Fruit fly (Drosophila melanogaster) whole organism, adult: ENCODE results near the gene skd.

Source experiments
- CG33017 ChIP-seq: fragments of 200-800 bp; sonication (Bioruptor generic); optimal IDR thresholded peaks from 2 replicates; lab custom pipeline; 2018; ENCODE audit warnings: missing biosample characterization, mild to moderate bottlenecking, missing genetic modification characterization, moderate library complexity
- CG5204 ChIP-seq: fragments of 200-800 bp; sonication (Bioruptor generic); optimal IDR thresholded peaks from 2 replicates; lab custom pipeline; 2016; ENCODE audit warnings: missing biosample characterization, missing genetic modification characterization
- CG7045 ChIP-seq: fragments of 200-800 bp; sonication (Bioruptor generic); optimal IDR thresholded peaks from 2 replicates; lab custom pipeline; 2017; ENCODE audit warnings: missing biosample characterization, mild to moderate bottlenecking, missing genetic modification characterization
- Clk ChIP-seq: fragments of 200-800 bp; sonication (Bioruptor generic); optimal IDR thresholded peaks from 2 replicates; lab custom pipeline; 2017; ENCODE audit warnings: missing biosample characterization, missing genetic modification characterization
- Crg-1 ChIP-seq: fragments of 200-800 bp; sonication (Bioruptor generic); optimal IDR thresholded peaks from 2 replicates; lab custom pipeline; 2016; ENCODE audit warnings: missing biosample characterization, missing genetic modification characterization
- cnc ChIP-seq, 2 experiments: fragments of >200 bp; optimal IDR thresholded peaks; 2 replicates each; lab custom pipeline; 2017
- ovo ChIP-seq: fragments of 200-800 bp; sonication (Bioruptor generic); optimal IDR thresholded peaks from 2 replicates; lab custom pipeline; 2016; ENCODE audit warnings: missing biosample characterization, missing genetic modification characterization
- tj ChIP-seq: fragments of 200-800 bp; sonication (Bioruptor generic); optimal IDR thresholded peaks from 3 replicates; lab custom pipeline; 2017; ENCODE audit warnings: missing biosample characterization, mild to moderate bottlenecking, missing genetic modification characterization, moderate library complexity
- toe ChIP-seq: fragments of 200-800 bp; sonication (Bioruptor generic); optimal IDR thresholded peaks from 2 replicates; lab custom pipeline; 2016; ENCODE audit warnings: missing biosample characterization, missing genetic modification characterization

dm6 chr3L:20984414-20985208 lies 42.6 kb downstream of the skd start:
- TF ChIP-seq CG7045 (GFP tag; lab: Kevin White, UChicago) (no peak), CG33017 (tag; lab: Kevin White, UChicago) (no peak), Crg-1 (GFP tag; lab: Kevin White, UChicago) (no peak), tj (GFP tag; lab: Kevin White, UChicago) (no peak), CG5204 (GFP tag; lab: Kevin White, UChicago) (no peak), ovo (no peak), cnc (optimal IDR thresholded peaks at IDR 0.05; lab: Kevin White, UChicago) (no peak), toe (GFP tag; lab: Kevin White, UChicago) (no peak), Clk (GFP tag; lab: Kevin White, UChicago) (no peak)
